Worm (Caenorhabditis elegans) whole organism, young adult: ENCODE data around the gene cpt-2.

Experiments used
- C06A6.2 ChIP-seq: fragments of 200-800 bp; sonication (Bioruptor generic); conservative IDR thresholded peaks from 2 replicates; pipeline ENCODE4 v1.3.6; 2022; ENCODE audit warnings: missing genetic modification characterization, missing compliant biosample characterization
- D2030.7 ChIP-seq: fragments of 200-800 bp; sonication (Bioruptor generic); IDR thresholded peaks from 2 replicates; pipeline ENCODE4 v1.3.6; 2022; ENCODE audit warnings: missing genetic modification reagents, missing genetic modification characterization, missing compliant biosample characterization
- F33H1.4 ChIP-seq: fragments of 200-800 bp; sonication (Bioruptor generic); IDR thresholded peaks from 2 replicates; pipeline ENCODE4 v1.3.6; 2022; ENCODE audit warnings: missing genetic modification reagents, missing genetic modification characterization, missing compliant biosample characterization
- F37B4.10 ChIP-seq: fragments of 200-800 bp; sonication (Bioruptor generic); IDR thresholded peaks from 2 replicates; pipeline ENCODE4 v1.3.6; 2022; ENCODE audit warnings: missing genetic modification characterization, missing compliant biosample characterization
- F39B2.1 ChIP-seq: fragments of 200-800 bp; sonication (Bioruptor generic); IDR thresholded peaks from 2 replicates; pipeline ENCODE4 v1.3.6; 2022; ENCODE audit warnings: missing genetic modification reagents, missing genetic modification characterization, missing compliant biosample characterization
- F49E8.2 ChIP-seq: sonication (generic microtip); optimal IDR thresholded peaks from 3 replicates; lab custom pipeline; 2017; ENCODE audit warnings: missing genetic modification characterization, mild to moderate bottlenecking, missing compliant biosample characterization, antibody characterized with exemption, moderate library complexity; ENCODE audit not compliant: insufficient read depth
- F57C9.4 ChIP-seq: sonication (generic microtip); optimal IDR thresholded peaks from 2 replicates; lab custom pipeline; 2017; ENCODE audit warnings: mild to moderate bottlenecking, missing genetic modification characterization, missing compliant biosample characterization
- K11D2.4 ChIP-seq: fragments of 200-800 bp; sonication (Bioruptor generic); IDR thresholded peaks from 2 replicates; pipeline ENCODE4 v1.3.6; 2022; ENCODE audit warnings: missing genetic modification reagents, missing genetic modification characterization, missing compliant biosample characterization
- Y53F4B.3 ChIP-seq: fragments of 200-800 bp; sonication (Bioruptor generic); IDR thresholded peaks from 2 replicates; pipeline ENCODE4 v1.3.6; 2022; ENCODE audit warnings: missing genetic modification reagents, missing genetic modification characterization, missing compliant biosample characterization
- Y53G8AR.9 ChIP-seq: fragments of 200-800 bp; sonication (Bioruptor generic); conservative IDR thresholded peaks from 2 replicates; pipeline ENCODE4 v1.3.6; 2022; ENCODE audit warnings: missing genetic modification reagents, missing genetic modification characterization, missing compliant biosample characterization
- atf-7 ChIP-seq: sonication (generic microtip); optimal IDR thresholded peaks from 2 replicates; lab custom pipeline; 2017; ENCODE audit warnings: mild to moderate bottlenecking, missing genetic modification characterization, missing compliant biosample characterization
- attf-3 ChIP-seq: fragments of 200-800 bp; sonication (Bioruptor generic); conservative IDR thresholded peaks from 2 replicates; pipeline ENCODE4 v1.3.6; 2022; ENCODE audit warnings: missing genetic modification reagents, missing genetic modification characterization, missing compliant biosample characterization
- ceh-100 ChIP-seq: fragments of 200-800 bp; sonication (Bioruptor generic); IDR thresholded peaks from 2 replicates; pipeline ENCODE4 v1.3.6; 2022; ENCODE audit warnings: missing genetic modification reagents, missing genetic modification characterization, missing compliant biosample characterization
- ceh-40 ChIP-seq: fragments of 200-800 bp; sonication (Bioruptor generic); IDR thresholded peaks from 2 replicates; pipeline ENCODE4 v1.3.6; 2022; ENCODE audit warnings: missing genetic modification characterization, missing compliant biosample characterization
- ceh-91 ChIP-seq: fragments of 200-800 bp; sonication (Bioruptor generic); IDR thresholded peaks from 2 replicates; pipeline ENCODE4 v1.3.6; 2022; ENCODE audit warnings: missing genetic modification reagents, missing genetic modification characterization, missing compliant biosample characterization
- dox-1 ChIP-seq: fragments of 200-800 bp; sonication (Bioruptor generic); IDR thresholded peaks from 2 replicates; pipeline ENCODE4 v1.3.6; 2022; ENCODE audit warnings: missing genetic modification reagents, missing genetic modification characterization, missing compliant biosample characterization
- dpl-1 ChIP-seq: fragments of 150-350 bp; optimal IDR thresholded peaks from 2 replicates; lab custom pipeline; 2014; ENCODE audit warnings: missing biosample characterization, missing genetic modification reagents, missing genetic modification characterization
- efl-1 ChIP-seq: fragments of 150-350 bp; optimal IDR thresholded peaks from 2 replicates; lab custom pipeline; 2014; ENCODE audit warnings: missing biosample characterization, missing genetic modification reagents, missing genetic modification characterization
- ets-4 ChIP-seq: fragments of 200-800 bp; sonication (Bioruptor generic); optimal IDR thresholded peaks from 2 replicates; lab custom pipeline; 2018; ENCODE audit warnings: mild to moderate bottlenecking, missing genetic modification characterization, missing compliant biosample characterization
- hmg-1.2 ChIP-seq: fragments of 200-800 bp; sonication (Bioruptor generic); IDR thresholded peaks from 2 replicates; pipeline ENCODE4 v1.3.6; 2022; ENCODE audit warnings: missing genetic modification reagents, missing genetic modification characterization, missing compliant biosample characterization
- hsf-1 ChIP-seq: fragments of 200-800 bp; sonication (Bioruptor generic); IDR thresholded peaks from 2 replicates; pipeline ENCODE4 v1.3.6; 2022; ENCODE audit warnings: missing genetic modification reagents, missing genetic modification characterization, missing compliant biosample characterization
- lin-54 ChIP-seq: fragments of 200-800 bp; sonication (Bioruptor generic); optimal IDR thresholded peaks from 2 replicates; lab custom pipeline; 2018; ENCODE audit warnings: mild to moderate bottlenecking, missing genetic modification characterization, missing compliant biosample characterization
- lsl-1 ChIP-seq: fragments of 200-800 bp; sonication (Bioruptor generic); optimal IDR thresholded peaks from 2 replicates; lab custom pipeline; 2018; ENCODE audit warnings: mild to moderate bottlenecking, missing genetic modification characterization, moderate library complexity, missing compliant biosample characterization
- madf-6 ChIP-seq: fragments of 200-800 bp; sonication (Bioruptor generic); IDR thresholded peaks from 2 replicates; pipeline ENCODE4 v1.3.6; 2022; ENCODE audit warnings: missing genetic modification reagents, missing genetic modification characterization, missing compliant biosample characterization
- madf-8 ChIP-seq: fragments of 200-800 bp; sonication (Bioruptor generic); conservative IDR thresholded peaks from 2 replicates; pipeline ENCODE4 v1.3.6; 2022; ENCODE audit warnings: missing genetic modification reagents, missing genetic modification characterization, missing compliant biosample characterization
- nfya-2 ChIP-seq: fragments of 200-800 bp; sonication (Bioruptor generic); IDR thresholded peaks from 2 replicates; pipeline ENCODE4 v1.3.6; 2022; ENCODE audit warnings: missing genetic modification reagents, missing genetic modification characterization, missing compliant biosample characterization
- nfyb-1 ChIP-seq: fragments of 200-800 bp; sonication (Bioruptor generic); IDR thresholded peaks from 2 replicates; pipeline ENCODE4 v1.3.6; 2022; ENCODE audit warnings: missing genetic modification reagents, missing genetic modification characterization, missing compliant biosample characterization
- snpc-1.1 ChIP-seq: sonication (generic microtip); optimal IDR thresholded peaks from 2 replicates; lab custom pipeline; 2017; ENCODE audit warnings: missing genetic modification characterization, mild to moderate bottlenecking, missing compliant biosample characterization, antibody characterized with exemption, moderate library complexity, missing genotype, missing genetic modification reagents; ENCODE audit not compliant: insufficient read depth
- snpc-3.4 ChIP-seq: sonication (generic microtip); optimal IDR thresholded peaks from 2 replicates; lab custom pipeline; 2017; ENCODE audit warnings: missing genetic modification characterization, mild to moderate bottlenecking, missing compliant biosample characterization, antibody characterized with exemption, moderate library complexity, missing genotype, missing genetic modification reagents
- tbp1 ChIP-seq: fragments of 200-800 bp; sonication (Bioruptor generic); optimal IDR thresholded peaks from 2 replicates; lab custom pipeline; 2018; ENCODE audit warnings: mild to moderate bottlenecking, missing genetic modification characterization, missing compliant biosample characterization
- tbx-9 ChIP-seq: sonication (generic microtip); optimal IDR thresholded peaks from 2 replicates; lab custom pipeline; 2016; ENCODE audit warnings: borderline replicate concordance, missing genetic modification characterization, inconsistent platforms, missing compliant biosample characterization
- unc-130 ChIP-seq: sonication (generic microtip); optimal IDR thresholded peaks from 2 replicates; lab custom pipeline; 2016; ENCODE audit warnings: missing genetic modification reagents, missing genetic modification characterization, missing compliant biosample characterization
- xnd-1 ChIP-seq: sonication (generic microtip); optimal IDR thresholded peaks from 2 replicates; lab custom pipeline; 2016; ENCODE audit warnings: missing genotype, missing genetic modification reagents, missing genetic modification characterization, missing compliant biosample characterization

The cpt-2 gene

ce11 chrIV:11149454-11150163 lies 29.8 kb upstream of the cpt-2 start, which contains the start of the genes F01G4.6 and pfd-1 (continued):
- TF ChIP-seq Y53F4B.3 (GFP tag; lab: Robert Waterston, UW) (no peak), ceh-100 (peak; percentile 73), F37B4.10 (GFP tag; lab: Robert Waterston, UW) (no peak), dox-1 (GFP tag; lab: Robert Waterston, UW) (peak; percentile 52; the same call in 1 of the 2 replicates), ceh-40 (GFP tag; lab: Robert Waterston, UW) (no peak), F57C9.4 (no peak), atf-7 (tag; lab: Kevin White, UChicago) (peak; percentile 50), ets-4 (GFP tag; lab: Kevin White, UChicago) (no peak), F39B2.1 (GFP tag; lab: Robert Waterston, UW) (no peak), K11D2.4 (GFP tag; lab: Robert Waterston, UW) (peak; percentile 88), snpc-1.1 (tag; lab: Kevin White, UChicago) (no peak), C06A6.2 (GFP tag; lab: Robert Waterston, UW) (peak; percentile 87), tbp1 (GFP tag; lab: Kevin White, UChicago) (peak; percentile 69), attf-3 (peak; percentile 43; the same call in 1 of the 2 replicates)

- TF ChIP-seq hsf-1 (GFP tag; lab: Robert Waterston, UW) (0 out of 2 replicates have a peak, but pooled peaks have one; percentile 26), lin-54 (peak; percentile 22), Y53G8AR.9 (GFP tag; lab: Robert Waterston, UW) (0 out of 2 replicates have a peak, but pooled peaks have one; percentile 54), tbx-9 (no peak)
Measured at ce11 chrIV:11150844-11151243, 28.6 kb upstream of the cpt-2 start, which contains the start of gene C08F8.2. C08F8.2 (plus strand) TSS chrIV:11150997.

- peak; percentile 93 for TF ChIP-seq nfyb-1 (GFP tag; lab: Robert Waterston, UW)
- peak; percentile 44; the same call in 1 of the 2 replicates for TF ChIP-seq dox-1 (GFP tag; lab: Robert Waterston, UW)
- TF ChIP-seq F33H1.4 (GFP tag; lab: Robert Waterston, UW): peak; percentile 76
- TF ChIP-seq nfya-2 (GFP tag; lab: Robert Waterston, UW): 0 out of 2 replicates have a peak, but pooled peaks have one; percentile 90
- peak; percentile 90 for TF ChIP-seq D2030.7 (GFP tag; lab: Robert Waterston, UW)
- TF ChIP-seq xnd-1: peak; percentile 78
- TF ChIP-seq F49E8.2 (tag; lab: Kevin White, UChicago): peak; percentile 50
- 0 out of 2 replicates have a peak, but pooled peaks have one; percentile 23 for TF ChIP-seq ceh-100
- peak; percentile 71 for TF ChIP-seq dpl-1 (GFP tag; lab: Kevin White, UChicago)
- TF ChIP-seq unc-130 (GFP tag; lab: Kevin White, UChicago): peak; percentile 31
- TF ChIP-seq madf-6 (GFP tag; lab: Robert Waterston, UW): peak; percentile 95
- TF ChIP-seq snpc-3.4: peak; percentile 77
- TF ChIP-seq hsf-1 (GFP tag; lab: Robert Waterston, UW): peak; percentile 81; the same call in 1 of the 2 replicates
- TF ChIP-seq lsl-1: peak; percentile 89
- peak; percentile 85 for TF ChIP-seq ceh-91 (GFP tag; lab: Robert Waterston, UW)
- TF ChIP-seq madf-8 (GFP tag; lab: Robert Waterston, UW): peak; percentile 92
- TF ChIP-seq hmg-1.2 (GFP tag; lab: Robert Waterston, UW): peak; percentile 49
- peak; percentile 23 for TF ChIP-seq lin-54
- TF ChIP-seq efl-1 (GFP tag; lab: Kevin White, UChicago): peak; percentile 95
- TF ChIP-seq, all 124 proteins: peak for 19; not testable (repeated sequence) for 105
Measured at ce11 chrIV:11154425-11155114, 24.9 kb upstream of the cpt-2 start, which contains the start of gene C08F8.3. C08F8.3 (plus strand) TSS chrIV:11155044.
